Fruit fly (Drosophila melanogaster) Kc167 (cell line): ENCODE data around the gene Syx16.

Experiments used
- Sin3A ChIP-seq: fragments of >200 bp; optimal IDR thresholded peaks from 2 replicates; lab custom pipeline; 2018; ENCODE audit warnings: missing external identifiers
- h ChIP-seq: fragments of >200 bp; optimal IDR thresholded peaks from 3 replicates; lab custom pipeline; 2018; ENCODE audit warnings: missing external identifiers
- psq ChIP-seq: fragments of >200 bp; optimal IDR thresholded peaks from 2 replicates; lab custom pipeline; 2017; ENCODE audit warnings: missing external identifiers

- TF ChIP-seq h (lab: Kevin White, UChicago) (no peak), psq (lab: Kevin White, UChicago) (no peak), Sin3A (lab: Kevin White, UChicago) (no peak)
Measured at dm6 chrX:20413481-20413880, 19.9 kb upstream of the Syx16 start, which contains the start of gene CG15459.
